Worm (Caenorhabditis elegans) whole organism, young adult: Measurements from ENCODE around the gene cut-3.

ENCODE experiments used
- B0336.3 ChIP-seq: fragments of 200-800 bp; sonication (Bioruptor generic); IDR thresholded peaks from 2 replicates; pipeline ENCODE4 v1.3.6; 2022; ENCODE audit warnings: missing genetic modification characterization, missing compliant biosample characterization
- K11D2.4 ChIP-seq: fragments of 200-800 bp; sonication (Bioruptor generic); IDR thresholded peaks from 2 replicates; pipeline ENCODE4 v1.3.6; 2022; ENCODE audit warnings: missing genetic modification reagents, missing genetic modification characterization, missing compliant biosample characterization
- cebp-1 ChIP-seq, 2 experiments: fragments of 200-800 bp in 1 of 2; sonication (Bioruptor generic) in 1 of 2; sonication (generic microtip) in 1 of 2; IDR thresholded peaks in 1 of 2; optimal IDR thresholded peaks in 1 of 2; 2 replicates each; pipeline versions ENCODE4 v1.3.6 to Lab custom; 2017 to 2022; ENCODE audit warnings: missing compliant biosample characterization in 2 of 2, missing genetic modification characterization in 2 of 2, mild to moderate bottlenecking in 1 of 2, missing genetic modification reagents in 1 of 2, moderate library complexity in 1 of 2
- ceh-91 ChIP-seq: fragments of 200-800 bp; sonication (Bioruptor generic); IDR thresholded peaks from 2 replicates; pipeline ENCODE4 v1.3.6; 2022; ENCODE audit warnings: missing genetic modification reagents, missing genetic modification characterization, missing compliant biosample characterization
- nfyb-1 ChIP-seq: fragments of 200-800 bp; sonication (Bioruptor generic); IDR thresholded peaks from 2 replicates; pipeline ENCODE4 v1.3.6; 2022; ENCODE audit warnings: missing genetic modification reagents, missing genetic modification characterization, missing compliant biosample characterization
- pbrm-1 ChIP-seq: fragments of 200-800 bp; sonication (Bioruptor generic); IDR thresholded peaks from 2 replicates; pipeline ENCODE4 v1.3.6; 2022; ENCODE audit warnings: missing genetic modification reagents, missing genetic modification characterization, missing compliant biosample characterization
- pha-4 ChIP-seq: fragments of 150-350 bp; sonication (generic microtip); optimal IDR thresholded peaks from 2 replicates; lab custom pipeline; 2014; ENCODE audit warnings: missing biosample characterization, missing genetic modification reagents, missing genetic modification characterization
- zfh-2 ChIP-seq: fragments of 200-800 bp; sonication (Bioruptor generic); conservative IDR thresholded peaks from 2 replicates; pipeline ENCODE4 v1.3.6; 2022; ENCODE audit warnings: missing genetic modification reagents, missing genetic modification characterization, missing compliant biosample characterization
- ztf-26 ChIP-seq: sonication (generic microtip); optimal IDR thresholded peaks from 2 replicates; lab custom pipeline; 2017; ENCODE audit warnings: missing genetic modification characterization, missing compliant biosample characterization

ce11 chrII:8440097-8440496 is 6.5 kb downstream of the cut-3 start:
- TF ChIP-seq pha-4 (tag; lab: Kevin White, UChicago) (no peak), nfyb-1 (no peak), pbrm-1 (GFP tag; lab: Robert Waterston, UW) (no peak), zfh-2 (GFP tag; lab: Robert Waterston, UW) (no peak), ceh-91 (GFP tag; lab: Robert Waterston, UW) (no peak), ztf-26 (tag; lab: Kevin White, UChicago) (no peak), B0336.3 (GFP tag; lab: Robert Waterston, UW) (no peak), K11D2.4 (GFP tag; lab: Robert Waterston, UW) (no peak), cebp-1 (GFP tag; IDR thresholded peaks at IDR 0.05; lab: Robert Waterston, UW) (no peak), cebp-1 (tag; optimal IDR thresholded peaks at IDR 0.05; lab: Kevin White, UChicago) (no peak)
